Fruit fly (Drosophila melanogaster) whole organism: ENCODE results near the gene CG14314.

Experiments
- CG8478 ChIP-seq: fragments of >200 bp; optimal IDR thresholded peaks from 2 replicates; lab custom pipeline; 2018; ENCODE audit warnings: inconsistent platforms
- Dll ChIP-seq: fragments of >200 bp; optimal IDR thresholded peaks from 2 replicates; lab custom pipeline; 2017
- EcR ChIP-seq, 2 experiments: fragments of >200 bp; optimal IDR thresholded peaks; 2 replicates each; lab custom pipeline; 2017; ENCODE audit warnings: missing biosample characterization in 2 of 2, missing genetic modification characterization in 2 of 2, missing genetic modification reagents in 2 of 2
- pan ChIP-seq: fragments of >200 bp; optimal IDR thresholded peaks from 2 replicates; lab custom pipeline; 2017
- psq ChIP-seq: fragments of >200 bp; optimal IDR thresholded peaks from 2 replicates; lab custom pipeline; 2017

DNA sequence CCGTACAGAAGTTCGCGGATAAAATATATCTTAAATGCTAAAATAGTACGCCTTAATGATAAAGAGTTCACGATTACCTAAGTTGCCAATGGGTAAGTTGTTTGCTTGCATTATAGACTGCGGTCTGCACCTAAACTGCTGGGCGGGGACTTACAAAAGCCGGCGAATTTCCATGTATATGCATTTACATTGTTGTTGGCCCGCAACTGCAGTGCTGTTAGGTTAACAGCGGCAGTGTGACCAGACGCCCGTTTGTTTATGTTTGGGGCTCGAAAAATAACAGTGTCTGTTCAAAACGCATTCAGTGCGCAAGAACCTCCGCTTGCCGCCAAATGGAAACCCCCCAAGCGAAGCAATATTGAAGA lies 16.1 kb upstream of the CG14314 start:
- no peak for TF ChIP-seq pan
- no peak for TF ChIP-seq CG8478 (lab: Kevin White, UChicago)
- no peak for TF ChIP-seq EcR (GFP tag; optimal IDR thresholded peaks at IDR 0.05; lab: Kevin White, UChicago)
- no peak for TF ChIP-seq psq (lab: Kevin White, UChicago)
- no peak for TF ChIP-seq Dll
